Fruit fly (Drosophila melanogaster) whole organism, wandering third instar larva: ENCODE data around the gene CG33177.
A peak's percentile ranks its signal among the peaks of the same experiment; 100 is the strongest.

ENCODE experiments used
- Dfd ChIP-seq: fragments of >200 bp; optimal IDR thresholded peaks from 2 replicates; lab custom pipeline; 2017; ENCODE audit warnings: missing biosample characterization, missing genetic modification characterization
- Myc ChIP-seq: fragments of >200 bp; optimal IDR thresholded peaks from 2 replicates; lab custom pipeline; 2017
- N ChIP-seq: fragments of >200 bp; optimal IDR thresholded peaks from 2 replicates; lab custom pipeline; 2018; ENCODE audit warnings: missing biosample characterization, missing external identifiers, missing genetic modification characterization
- pan ChIP-seq: fragments of >200 bp; optimal IDR thresholded peaks from 2 replicates; lab custom pipeline; 2017
- psq ChIP-seq: fragments of 200-800 bp; sonication (Bioruptor generic); optimal IDR thresholded peaks from 3 replicates; lab custom pipeline; 2017; ENCODE audit warnings: missing biosample characterization, mild to moderate bottlenecking, missing genetic modification characterization, moderate library complexity
- sv ChIP-seq: fragments of 200-800 bp; sonication (Bioruptor generic); optimal IDR thresholded peaks from 3 replicates; lab custom pipeline; 2016; ENCODE audit warnings: missing biosample characterization, missing genetic modification characterization
- woc ChIP-seq: sonication (Bioruptor generic); optimal IDR thresholded peaks from 2 replicates; lab custom pipeline; 2016; ENCODE audit warnings: missing biosample characterization, mild to moderate bottlenecking, missing genetic modification characterization

- TF ChIP-seq Myc (lab: Kevin White, UChicago) (no peak), Dfd (GFP tag; lab: Kevin White, UChicago) (no peak), psq (GFP tag; lab: Kevin White, UChicago) (peak; percentile 29), woc (GFP tag; lab: Kevin White, UChicago) (no peak), N (GFP tag; lab: Kevin White, UChicago) (no peak), pan (no peak), sv (GFP tag; lab: Kevin White, UChicago) (no peak)
These were observed 10.2 kb upstream of the CG33177 start for dm6 chrX:15070811-15071479.
